Worm (Caenorhabditis elegans): ENCODE measurements around the gene Y62H9A.12.

Gene Y62H9A.12

DNA sequence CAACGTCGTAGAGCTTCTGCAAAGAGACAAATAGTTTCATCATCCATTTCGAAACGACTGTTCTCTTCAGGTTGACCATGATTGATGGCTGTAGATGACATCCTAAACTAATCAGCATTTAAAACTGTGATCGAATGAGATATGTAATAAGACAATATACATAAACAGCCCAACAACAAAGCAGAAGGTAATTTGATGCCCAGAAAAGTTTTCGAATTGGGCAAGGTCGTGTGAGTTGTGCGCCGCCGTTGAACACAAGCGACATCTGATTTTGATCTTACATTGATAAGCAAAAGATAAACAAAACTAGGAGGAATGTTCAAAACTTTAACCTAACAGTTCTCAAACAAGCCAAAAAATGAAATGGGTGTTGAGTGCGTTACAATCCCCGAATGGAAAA lies 28.3 kb upstream of the Y62H9A.12 start, which contains the start of gene Y62H9A.7:
Y62H9A.7 (minus strand) TSS at position 101 of the 400 bp plus-strand sequence.
- TF ChIP-seq T22C8.4 (GFP tag; IDR thresholded peaks at IDR 0.05) = no peak

DNA sequence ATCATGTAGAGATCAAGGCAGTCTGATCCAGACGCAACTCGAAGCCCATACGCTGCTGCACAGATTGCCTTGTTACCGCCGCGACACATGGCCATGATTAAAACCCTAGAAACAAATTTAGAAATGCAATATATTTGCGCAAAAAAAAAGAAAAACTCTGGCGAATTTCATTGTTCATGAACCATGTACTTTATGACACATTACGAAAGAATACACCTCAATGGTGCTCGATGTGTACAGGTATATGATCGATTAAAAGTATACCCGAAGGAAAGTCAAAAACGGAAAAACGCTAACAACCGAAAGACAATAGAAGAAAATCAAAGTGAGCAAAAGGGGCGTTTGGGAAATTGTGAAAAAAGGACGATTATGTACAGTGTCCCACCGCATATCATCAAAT lies 21.6 kb upstream of the Y62H9A.12 start, which contains the start of gene Y62H9A.8:
Y62H9A.8 (minus strand) TSS at position 101 of the 400 bp plus-strand sequence.
- TF ChIP-seq med-1 (GFP tag; optimal IDR thresholded peaks at IDR 0.05; ENCODE audit: insufficient read depth) = no peak
- TF ChIP-seq ref-1 (GFP tag; conservative IDR thresholded peaks at IDR 0.05) = no peak
- no peak for TF ChIP-seq tab-1 (GFP tag; IDR thresholded peaks at IDR 0.05)
- no peak for TF ChIP-seq T22C8.4 (GFP tag; IDR thresholded peaks at IDR 0.05)
- no peak for TF ChIP-seq cog-1 (tag; optimal IDR thresholded peaks at IDR 0.05)

DNA sequence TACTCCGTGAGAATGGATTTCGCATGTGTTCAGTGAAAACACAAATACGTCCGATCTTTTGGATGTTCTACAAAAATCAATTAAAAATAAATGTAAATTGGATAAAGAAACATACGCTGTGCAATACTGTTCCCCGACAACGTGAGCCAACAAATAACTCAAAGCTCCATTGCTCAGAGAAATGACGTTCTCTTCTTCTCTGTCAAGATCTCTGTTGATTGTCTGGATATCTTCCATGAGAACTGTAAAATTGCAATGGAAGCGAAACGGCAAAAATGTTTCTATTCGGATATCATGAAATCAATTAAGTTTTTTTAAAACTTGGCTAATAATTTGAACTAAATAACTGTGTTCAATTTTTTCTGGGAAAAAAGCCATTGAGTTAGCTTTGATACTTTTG lies 17.2 kb upstream of the Y62H9A.12 start:
- TF ChIP-seq T22C8.4 (GFP tag; IDR thresholded peaks at IDR 0.05) (no peak), ref-1 (GFP tag; conservative IDR thresholded peaks at IDR 0.05) (no peak), ztf-29 (GFP tag; IDR thresholded peaks at IDR 0.05) (no peak), klf-2 (GFP tag; conservative IDR thresholded peaks at IDR 0.05) (no peak), tab-1 (GFP tag; IDR thresholded peaks at IDR 0.05) (no peak), med-1 (GFP tag; optimal IDR thresholded peaks at IDR 0.05; ENCODE audit: insufficient read depth) (no peak), cog-1 (tag; optimal IDR thresholded peaks at IDR 0.05) (no peak), ztf-23 (GFP tag; IDR thresholded peaks at IDR 0.05) (no peak), flt-1 (GFP tag; IDR thresholded peaks at IDR 0.05) (no peak)

DNA sequence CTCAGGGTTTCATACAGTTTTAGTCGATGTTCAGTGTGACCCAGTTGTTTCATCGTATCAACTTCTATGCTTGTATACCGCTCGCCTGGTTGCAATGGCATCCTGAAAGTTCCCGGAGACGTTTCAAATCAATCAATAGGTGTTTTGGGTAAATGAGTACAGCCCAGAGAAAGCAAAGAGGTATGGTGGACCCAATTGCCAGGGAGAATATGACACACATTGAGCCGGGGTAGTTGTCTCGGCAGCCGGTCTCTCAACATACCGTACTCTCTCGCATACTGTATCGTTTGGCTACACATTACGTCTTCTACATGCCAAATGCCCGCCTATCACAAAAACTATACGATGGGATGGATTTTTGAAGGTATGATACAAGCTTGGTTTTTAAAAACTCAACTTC lies 15.9 kb upstream of the Y62H9A.12 start, which contains the start of gene Y62H9A.9:
Y62H9A.9 (minus strand) TSS at position 101 of the 400 bp plus-strand sequence.
- TF ChIP-seq flt-1 (GFP tag; IDR thresholded peaks at IDR 0.05) (no peak), T22C8.4 (GFP tag; IDR thresholded peaks at IDR 0.05) (no peak), ref-1 (GFP tag; conservative IDR thresholded peaks at IDR 0.05) (no peak), ztf-29 (GFP tag; IDR thresholded peaks at IDR 0.05) (no peak), ztf-23 (GFP tag; IDR thresholded peaks at IDR 0.05) (no peak), tab-1 (GFP tag; IDR thresholded peaks at IDR 0.05) (no peak), cog-1 (tag; optimal IDR thresholded peaks at IDR 0.05) (no peak), med-1 (GFP tag; optimal IDR thresholded peaks at IDR 0.05; ENCODE audit: insufficient read depth) (no peak), klf-2 (GFP tag; conservative IDR thresholded peaks at IDR 0.05) (no peak)

DNA sequence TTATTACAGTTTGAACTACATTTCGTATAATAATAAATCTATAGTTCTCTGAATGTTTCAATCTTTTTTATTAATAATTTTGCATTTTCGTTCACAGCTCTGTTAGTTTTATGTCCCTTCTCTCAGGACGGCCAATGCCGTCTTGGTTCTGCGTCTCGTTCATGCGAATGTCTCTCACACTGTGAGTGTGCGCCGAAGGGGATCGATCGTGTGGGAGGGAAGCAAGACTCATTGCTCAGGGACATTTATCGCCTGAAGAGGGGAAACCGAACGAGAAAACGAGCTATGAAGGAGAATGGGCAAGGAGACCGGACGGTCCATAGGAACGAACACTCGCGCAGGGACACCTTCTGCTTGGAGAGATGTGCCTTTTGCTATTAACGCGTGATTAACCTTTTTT lies 14.9 kb upstream of the Y62H9A.12 start:
- TF ChIP-seq tab-1 (GFP tag; IDR thresholded peaks at IDR 0.05) (no peak), klf-2 (GFP tag; conservative IDR thresholded peaks at IDR 0.05) (no peak), cog-1 (tag; optimal IDR thresholded peaks at IDR 0.05) (no peak), med-1 (GFP tag; optimal IDR thresholded peaks at IDR 0.05; ENCODE audit: insufficient read depth) (no peak), ztf-29 (GFP tag; IDR thresholded peaks at IDR 0.05) (no peak), flt-1 (GFP tag; IDR thresholded peaks at IDR 0.05) (no peak), ref-1 (GFP tag; conservative IDR thresholded peaks at IDR 0.05) (no peak), ztf-23 (GFP tag; IDR thresholded peaks at IDR 0.05) (no peak), T22C8.4 (GFP tag; IDR thresholded peaks at IDR 0.05) (no peak; the same call in none of the 2 replicates)

DNA sequence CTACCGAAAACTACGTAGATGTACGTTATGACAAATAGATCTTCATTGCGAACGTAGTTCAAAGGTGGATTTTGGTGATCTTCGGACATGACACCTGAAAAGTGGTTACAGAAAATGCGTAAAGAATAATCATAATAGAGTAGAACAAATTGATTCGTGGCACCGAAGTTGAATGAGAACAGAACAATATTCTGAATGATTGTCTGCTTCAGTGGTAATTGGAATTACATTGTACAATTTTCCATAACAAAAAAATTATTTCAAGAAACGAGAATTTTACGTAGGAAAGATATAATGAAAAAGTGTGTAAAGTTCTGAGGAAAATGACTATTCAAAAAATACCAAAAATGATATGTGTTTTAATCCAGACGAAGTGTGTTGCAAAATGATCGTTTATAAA lies 11.3 kb upstream of the Y62H9A.12 start, which contains the start of gene Y62H9A.10:
Y62H9A.10 (minus strand) TSS at position 101 of the 400 bp plus-strand sequence.
- TF ChIP-seq klf-2 (GFP tag; conservative IDR thresholded peaks at IDR 0.05) (no peak), ztf-29 (GFP tag; IDR thresholded peaks at IDR 0.05) (no peak), tab-1 (GFP tag; IDR thresholded peaks at IDR 0.05) (no peak), ztf-23 (GFP tag; IDR thresholded peaks at IDR 0.05) (no peak)

DNA sequence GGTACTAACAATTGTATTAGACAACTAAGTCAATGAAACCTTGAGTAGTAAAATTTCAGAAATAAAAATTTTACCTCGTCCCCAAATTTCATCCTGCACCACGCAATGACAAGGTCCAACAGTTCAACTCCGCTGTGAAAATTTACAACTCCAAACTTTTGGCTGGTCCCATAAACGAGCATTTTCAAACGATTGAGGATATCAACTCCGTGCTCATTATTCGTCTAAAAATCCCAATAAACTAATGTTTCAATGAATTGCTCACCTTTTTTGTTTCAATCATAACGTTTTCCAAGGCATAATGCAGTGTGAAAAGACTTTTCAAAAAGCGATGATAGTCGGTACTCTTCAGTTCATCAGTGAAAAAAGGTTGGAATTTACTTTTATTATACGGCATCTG lies 7.3 kb upstream of the Y62H9A.12 start:
- TF ChIP-seq med-1 (GFP tag; optimal IDR thresholded peaks at IDR 0.05; ENCODE audit: insufficient read depth) (no peak), T22C8.4 (GFP tag; IDR thresholded peaks at IDR 0.05) (no peak), ztf-23 (GFP tag; IDR thresholded peaks at IDR 0.05) (no peak), tab-1 (GFP tag; IDR thresholded peaks at IDR 0.05) (no peak), cog-1 (tag; optimal IDR thresholded peaks at IDR 0.05) (no peak)

DNA sequence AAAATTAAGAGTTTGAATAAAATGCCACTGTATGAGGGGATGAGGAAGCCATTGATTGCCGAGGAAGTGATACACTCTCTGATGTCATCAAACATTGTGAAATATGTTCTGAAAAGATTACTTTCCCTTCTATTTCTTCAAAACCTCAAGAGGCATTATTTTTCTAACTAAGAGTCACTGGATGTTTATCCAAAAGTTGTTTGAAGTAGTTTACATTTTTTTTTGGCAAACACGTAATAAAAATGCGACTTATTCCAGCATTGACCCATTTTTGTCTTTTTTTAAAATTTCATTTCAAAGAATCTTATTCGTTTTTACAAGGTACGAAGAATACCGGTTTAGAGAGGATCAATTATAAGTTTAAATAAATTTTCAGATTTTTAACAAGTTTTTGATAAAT lies 6.7 kb upstream of the Y62H9A.12 start, which contains the start of gene Y62H9A.11:
Y62H9A.11 (minus strand) TSS at position 101 of the 400 bp plus-strand sequence.
- TF ChIP-seq klf-2 (GFP tag; conservative IDR thresholded peaks at IDR 0.05) (no peak), tab-1 (GFP tag; IDR thresholded peaks at IDR 0.05) (no peak), med-1 (GFP tag; optimal IDR thresholded peaks at IDR 0.05; ENCODE audit: insufficient read depth) (no peak), cog-1 (tag; optimal IDR thresholded peaks at IDR 0.05) (no peak), ref-1 (GFP tag; conservative IDR thresholded peaks at IDR 0.05) (no peak), T22C8.4 (GFP tag; IDR thresholded peaks at IDR 0.05) (no peak), flt-1 (GFP tag; IDR thresholded peaks at IDR 0.05) (no peak), ztf-23 (GFP tag; IDR thresholded peaks at IDR 0.05) (no peak), ztf-29 (GFP tag; IDR thresholded peaks at IDR 0.05) (no peak)

DNA sequence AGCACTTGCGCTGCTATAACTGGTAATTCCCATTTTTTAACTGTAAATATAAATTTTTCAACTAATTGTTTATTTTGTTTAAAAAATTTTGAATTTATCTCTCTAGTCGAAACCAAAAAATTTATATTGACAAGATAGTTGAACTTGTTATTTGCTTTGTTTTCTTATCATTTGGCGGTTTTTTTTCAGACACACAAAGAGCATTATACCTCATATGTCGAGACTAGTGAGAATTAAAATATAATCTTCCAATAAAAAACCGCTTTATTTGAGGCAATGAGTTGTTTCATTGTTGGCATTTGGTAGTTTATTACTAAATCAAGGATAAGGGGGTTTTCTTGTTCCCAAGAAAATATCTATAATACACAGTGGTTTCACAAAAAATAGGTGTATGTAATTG lies 5.7 kb upstream of the Y62H9A.12 start:
- TF ChIP-seq T22C8.4 (GFP tag; IDR thresholded peaks at IDR 0.05) = no peak
- TF ChIP-seq cog-1 (tag; optimal IDR thresholded peaks at IDR 0.05) = no peak
- TF ChIP-seq med-1 (GFP tag; optimal IDR thresholded peaks at IDR 0.05; ENCODE audit: insufficient read depth) = no peak
- no peak for TF ChIP-seq ztf-29 (GFP tag; IDR thresholded peaks at IDR 0.05)
- no peak for TF ChIP-seq tab-1 (GFP tag; IDR thresholded peaks at IDR 0.05)
- TF ChIP-seq klf-2 (GFP tag; conservative IDR thresholded peaks at IDR 0.05) = no peak
- TF ChIP-seq ztf-23 (GFP tag; IDR thresholded peaks at IDR 0.05) = no peak
- no peak for TF ChIP-seq ref-1 (GFP tag; conservative IDR thresholded peaks at IDR 0.05)
- TF ChIP-seq flt-1 (GFP tag; IDR thresholded peaks at IDR 0.05) = no peak

DNA sequence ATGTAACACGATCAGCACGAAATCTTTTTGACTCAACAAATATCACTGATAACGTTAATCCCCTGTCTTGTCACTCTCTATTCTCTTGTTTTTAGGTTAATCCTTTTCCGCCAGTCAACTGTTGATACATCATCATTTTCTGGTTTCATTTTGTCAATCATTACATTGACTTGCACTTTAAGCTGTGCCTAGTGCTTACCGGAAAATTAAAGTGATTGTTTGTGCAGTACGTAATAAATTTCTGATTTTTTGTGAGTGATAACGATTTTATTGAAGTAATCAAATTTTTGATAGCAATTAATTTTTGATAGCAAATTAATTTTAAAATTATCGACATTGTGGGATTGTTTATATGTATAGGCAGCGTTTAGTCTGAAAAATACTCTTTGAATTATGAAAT lies 4.8 kb upstream of the Y62H9A.12 start:
- TF ChIP-seq ztf-23 (GFP tag; IDR thresholded peaks at IDR 0.05) (no peak), med-1 (GFP tag; optimal IDR thresholded peaks at IDR 0.05; ENCODE audit: insufficient read depth) (no peak)

DNA sequence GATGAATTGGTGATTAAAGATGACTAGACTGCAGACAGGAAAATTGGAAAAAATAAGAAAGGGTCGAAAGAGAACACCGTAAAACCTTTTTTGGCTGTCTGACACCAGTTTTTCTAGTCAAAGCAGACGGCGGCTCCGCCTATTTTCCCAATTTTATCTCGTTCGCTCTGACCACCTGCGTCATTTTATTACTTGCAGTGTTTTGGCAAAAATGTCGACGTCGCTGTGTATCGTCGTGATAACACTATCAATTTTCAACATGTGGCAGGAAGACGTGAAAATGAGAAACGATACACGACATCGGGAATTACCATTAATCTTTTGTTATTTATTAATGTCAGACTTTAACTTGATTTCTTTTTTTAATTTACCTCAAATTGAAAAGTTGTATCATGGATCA lies 3.9 kb upstream of the Y62H9A.12 start, which contains the start of gene Y62H9A.15:
Y62H9A.15 (minus strand) TSS at position 100 of the 400 bp plus-strand sequence.
- TF ChIP-seq ztf-23 (GFP tag; IDR thresholded peaks at IDR 0.05) (no peak), ref-1 (GFP tag; conservative IDR thresholded peaks at IDR 0.05) (no peak), med-1 (GFP tag; optimal IDR thresholded peaks at IDR 0.05; ENCODE audit: insufficient read depth) (no peak), tab-1 (GFP tag; IDR thresholded peaks at IDR 0.05) (no peak)

Measured in whole organism, midembryonic.